Worm (Caenorhabditis elegans): ENCODE data around the gene inft-2.

DNA sequence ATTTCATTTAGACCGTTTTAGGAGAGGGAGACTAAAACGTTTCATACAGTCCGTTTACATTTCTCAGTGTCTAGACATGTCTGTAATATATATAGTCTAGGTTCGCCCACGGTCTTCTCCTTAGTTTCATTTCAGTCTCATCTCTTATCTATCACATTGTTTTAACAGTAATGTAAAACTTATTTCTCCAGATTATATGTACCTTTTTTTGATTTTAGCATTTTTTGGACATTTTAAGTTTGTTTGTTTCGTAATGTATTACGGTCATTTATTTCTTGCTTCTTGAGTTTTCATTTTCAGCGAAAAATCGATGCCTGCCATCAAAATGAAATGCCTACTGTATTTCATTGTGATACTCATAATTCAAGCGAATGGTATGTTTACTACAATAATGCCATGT is 11.7 kb downstream of the inft-2 start, which contains the start of gene F15B9.6:
- TF ChIP-seq B0310.2 (tag; optimal IDR thresholded peaks at IDR 0.05): no peak
- TF ChIP-seq ama-1 (optimal IDR thresholded peaks at IDR 0.05): no peak
- no peak for TF ChIP-seq aly-1 (tag; optimal IDR thresholded peaks at IDR 0.05)
- TF ChIP-seq sea-1 (GFP tag; conservative IDR thresholded peaks at IDR 0.05): no peak
- TF ChIP-seq tbx-11 (GFP tag; IDR thresholded peaks at IDR 0.05): no peak
- no peak for TF ChIP-seq flt-1 (GFP tag; IDR thresholded peaks at IDR 0.05)
- no peak for TF ChIP-seq ceh-36 (tag; optimal IDR thresholded peaks at IDR 0.05)
- TF ChIP-seq scrt-1 (GFP tag; IDR thresholded peaks at IDR 0.05): no peak
- no peak for TF ChIP-seq F13C5.2 (tag; optimal IDR thresholded peaks at IDR 0.05)
- TF ChIP-seq ceh-13 (GFP tag; optimal IDR thresholded peaks at IDR 0.05): no peak
- no peak for TF ChIP-seq hnd-1 (tag; optimal IDR thresholded peaks at IDR 0.05)
- no peak for TF ChIP-seq tbx-37 (GFP tag; conservative IDR thresholded peaks at IDR 0.05)
- TF ChIP-seq hmbx-1 (tag; optimal IDR thresholded peaks at IDR 0.05): no peak
- TF ChIP-seq hmg-4 (GFP tag; optimal IDR thresholded peaks at IDR 0.05): no peak

Measured in whole organism, early embryonic.